Fruit fly (Drosophila melanogaster) whole organism, embryonic: Measurements from ENCODE around the gene CG12974.

Source experiments
- CG12155 ChIP-seq: fragments of 200-800 bp; sonication (Bioruptor generic); optimal IDR thresholded peaks from 3 replicates; lab custom pipeline; 2016; ENCODE audit warnings: missing biosample characterization, missing genetic modification characterization
- CG12219 ChIP-seq: fragments of 200-800 bp; sonication (Bioruptor generic); optimal IDR thresholded peaks from 3 replicates; lab custom pipeline; 2018; ENCODE audit warnings: missing biosample characterization, mild to moderate bottlenecking, missing genetic modification characterization
- CG13424 ChIP-seq: fragments of 200-800 bp; sonication (Bioruptor generic); optimal IDR thresholded peaks from 2 replicates; lab custom pipeline; 2019; ENCODE audit warnings: missing biosample characterization, mild to moderate bottlenecking, missing genetic modification characterization, moderate library complexity
- CG14441 ChIP-seq: fragments of 200-800 bp; sonication (Bioruptor generic); IDR thresholded peaks from 2 replicates; pipeline ENCODE4 v1.3.6; 2022; ENCODE audit warnings: missing biosample characterization, missing genetic modification characterization
- CG1529 ChIP-seq: fragments of 200-800 bp; sonication (Bioruptor generic); optimal IDR thresholded peaks from 3 replicates; lab custom pipeline; 2018; ENCODE audit warnings: missing biosample characterization, missing genetic modification characterization
- CG17328 ChIP-seq: fragments of 200-800 bp; sonication (Bioruptor generic); IDR thresholded peaks from 2 replicates; pipeline ENCODE4 v1.3.6; 2022; ENCODE audit warnings: missing biosample characterization, missing genetic modification characterization
- CG17359 ChIP-seq: fragments of 200-800 bp; sonication (Bioruptor generic); optimal IDR thresholded peaks from 3 replicates; lab custom pipeline; 2018; ENCODE audit warnings: missing biosample characterization, mild to moderate bottlenecking, missing genetic modification characterization, moderate library complexity
- CG2875 ChIP-seq: fragments of 200-800 bp; sonication (Bioruptor generic); optimal IDR thresholded peaks from 2 replicates; lab custom pipeline; 2017; ENCODE audit warnings: missing biosample characterization, mild to moderate bottlenecking, missing genetic modification characterization, missing genetic modification reagents
- CG2889 ChIP-seq: fragments of 200-800 bp; sonication (Bioruptor generic); IDR thresholded peaks from 3 replicates; pipeline ENCODE4 v1.3.6; 2022; ENCODE audit warnings: missing biosample characterization, missing genetic modification characterization
- CG31224 ChIP-seq: fragments of 200-800 bp; sonication (Bioruptor generic); IDR thresholded peaks from 2 replicates; pipeline ENCODE4 v1.3.6; 2022; ENCODE audit warnings: missing biosample characterization, missing genetic modification characterization
- CG33557 ChIP-seq: fragments of 200-800 bp; sonication (Bioruptor generic); optimal IDR thresholded peaks from 2 replicates; lab custom pipeline; 2019; ENCODE audit warnings: missing biosample characterization, mild to moderate bottlenecking, missing genetic modification characterization, moderate library complexity
- CG4730 ChIP-seq: fragments of 200-800 bp; sonication (Bioruptor generic); IDR thresholded peaks from 2 replicates; pipeline ENCODE4 v1.3.6; 2022; ENCODE audit warnings: missing biosample characterization, missing genetic modification characterization
- CG6765 ChIP-seq: fragments of 200-800 bp; sonication (Bioruptor generic); optimal IDR thresholded peaks from 3 replicates; lab custom pipeline; 2017; ENCODE audit warnings: missing biosample characterization, mild to moderate bottlenecking, missing genetic modification characterization
- CG7987 ChIP-seq: fragments of 200-800 bp; sonication (Bioruptor generic); optimal IDR thresholded peaks from 2 replicates; lab custom pipeline; 2018; ENCODE audit warnings: missing biosample characterization, mild to moderate bottlenecking, missing genetic modification characterization, moderate library complexity
- CG8290 ChIP-seq, 3 experiments: fragments of 200-800 bp; sonication (Bioruptor generic); optimal IDR thresholded peaks; 2 replicates each; lab custom pipeline; 2016 to 2019; ENCODE audit warnings: missing biosample characterization in 3 of 3, missing genetic modification characterization in 3 of 3, mild to moderate bottlenecking in 2 of 3, moderate library complexity in 1 of 3
- CG9215 ChIP-seq: fragments of 200-800 bp; sonication (Bioruptor generic); IDR thresholded peaks from 2 replicates; pipeline ENCODE4 v1.3.6; 2022; ENCODE audit warnings: missing biosample characterization, missing genetic modification characterization
- Drgx ChIP-seq: fragments of 200-800 bp; sonication (Bioruptor generic); IDR thresholded peaks from 2 replicates; pipeline ENCODE4 v1.3.6; 2022; ENCODE audit warnings: missing biosample characterization, missing genetic modification characterization
- ERR ChIP-seq: fragments of 200-800 bp; sonication (Bioruptor generic); optimal IDR thresholded peaks from 2 replicates; lab custom pipeline; 2016; ENCODE audit warnings: missing biosample characterization, missing genetic modification characterization
- Ets65A ChIP-seq: fragments of 200-800 bp; sonication (Bioruptor generic); peaks from one replicate; lab custom pipeline; 2016; ENCODE audit warnings: missing biosample characterization, missing genetic modification characterization
- Fer3 ChIP-seq: fragments of 200-800 bp; sonication (Bioruptor generic); optimal IDR thresholded peaks from 2 replicates; lab custom pipeline; 2018; ENCODE audit warnings: missing biosample characterization, mild to moderate bottlenecking, missing genetic modification characterization, moderate library complexity
- HLH54F ChIP-seq: fragments of 200-800 bp; sonication (Bioruptor generic); optimal IDR thresholded peaks from 3 replicates; lab custom pipeline; 2016; ENCODE audit warnings: missing biosample characterization, missing genetic modification characterization
- Hr39 ChIP-seq: fragments of >200 bp; optimal IDR thresholded peaks from 2 replicates; lab custom pipeline; 2017
- Jarid2 ChIP-seq: fragments of 200-800 bp; sonication (Bioruptor generic); optimal IDR thresholded peaks from 3 replicates; lab custom pipeline; 2017; ENCODE audit warnings: mild to moderate bottlenecking, missing biosample characterization, missing genetic modification reagents, missing genetic modification characterization
- Med ChIP-seq: fragments of 200-800 bp; sonication (Bioruptor generic); peaks from one replicate; lab custom pipeline; 2016; ENCODE audit warnings: missing biosample characterization, missing genetic modification characterization, mild to moderate bottlenecking, inconsistent platforms, moderate library complexity
- Meics ChIP-seq: fragments of 200-800 bp; sonication (Bioruptor generic); optimal IDR thresholded peaks from 2 replicates; lab custom pipeline; 2017; ENCODE audit warnings: missing biosample characterization, mild to moderate bottlenecking, missing genetic modification characterization
- NK7.1 ChIP-seq: fragments of 200-800 bp; sonication (Bioruptor generic); optimal IDR thresholded peaks from 3 replicates; lab custom pipeline; 2016; ENCODE audit warnings: missing biosample characterization, missing genetic modification characterization
- Nf-YA ChIP-seq: fragments of 200-800 bp; sonication (Bioruptor generic); IDR thresholded peaks from 2 replicates; pipeline ENCODE4 v1.3.6; 2022; ENCODE audit warnings: missing biosample characterization, missing genetic modification characterization
- Nf-YC ChIP-seq: fragments of 200-800 bp; optimal IDR thresholded peaks from 3 replicates; lab custom pipeline; 2019; ENCODE audit warnings: missing biosample characterization, mild to moderate bottlenecking, missing genetic modification characterization, moderate library complexity
- NfI ChIP-seq: fragments of 200-800 bp; sonication (Bioruptor generic); optimal IDR thresholded peaks from 3 replicates; lab custom pipeline; 2018; ENCODE audit warnings: missing biosample characterization, mild to moderate bottlenecking, missing genetic modification characterization, moderate library complexity
- Sin3A ChIP-seq: fragments of >200 bp; optimal IDR thresholded peaks from 2 replicates; lab custom pipeline; 2018
- ac ChIP-seq: fragments of 200-800 bp; sonication (Bioruptor generic); optimal IDR thresholded peaks from 3 replicates; lab custom pipeline; 2017; ENCODE audit warnings: missing biosample characterization, mild to moderate bottlenecking, missing genetic modification characterization
- bab2 ChIP-seq: fragments of 200-800 bp; sonication (Bioruptor generic); optimal IDR thresholded peaks from 2 replicates; lab custom pipeline; 2016; ENCODE audit warnings: missing biosample characterization, missing genetic modification characterization
- caup ChIP-seq: fragments of 200-800 bp; sonication (Bioruptor generic); optimal IDR thresholded peaks from 3 replicates; lab custom pipeline; 2017; ENCODE audit warnings: missing biosample characterization, mild to moderate bottlenecking, missing genetic modification characterization, moderate library complexity; ENCODE audit not compliant: severe bottlenecking
- crp ChIP-seq, 2 experiments: fragments of 200-800 bp; sonication (Bioruptor generic); optimal IDR thresholded peaks; 2 replicates in 1 of 2; 3 replicates in 1 of 2; lab custom pipeline; 2017; ENCODE audit warnings: missing biosample characterization in 2 of 2, missing genetic modification characterization in 2 of 2, mild to moderate bottlenecking in 1 of 2, moderate library complexity in 1 of 2
- dati ChIP-seq: fragments of 200-800 bp; sonication (Bioruptor generic); IDR thresholded peaks from 2 replicates; pipeline ENCODE4 v1.3.6; 2022; ENCODE audit warnings: missing biosample characterization, missing genetic modification characterization
- ems ChIP-seq: fragments of 200-800 bp; sonication (Bioruptor generic); optimal IDR thresholded peaks from 3 replicates; lab custom pipeline; 2016; ENCODE audit warnings: missing biosample characterization, missing genetic modification characterization
- eve ChIP-seq, 2 experiments: fragments of >200 bp; optimal IDR thresholded peaks; 2 replicates each; lab custom pipeline; 2017; ENCODE audit warnings: missing biosample characterization in 2 of 2, missing genetic modification characterization in 2 of 2
- gcm2 ChIP-seq: fragments of 200-800 bp; sonication (Bioruptor generic); optimal IDR thresholded peaks from 2 replicates; lab custom pipeline; 2016; ENCODE audit warnings: missing biosample characterization, missing genetic modification characterization
- jumu ChIP-seq: fragments of 200-800 bp; sonication (Bioruptor generic); optimal IDR thresholded peaks from 3 replicates; lab custom pipeline; 2016; ENCODE audit warnings: missing biosample characterization, missing genetic modification characterization
- knrl ChIP-seq: fragments of 200-800 bp; sonication (Bioruptor generic); IDR thresholded peaks from 3 replicates; pipeline ENCODE4 v1.3.6; 2022; ENCODE audit warnings: missing biosample characterization, missing genetic modification characterization; ENCODE audit not compliant: partially characterized antibody
- luna ChIP-seq: fragments of 200-800 bp; sonication (Bioruptor generic); optimal IDR thresholded peaks from 2 replicates; lab custom pipeline; 2016; ENCODE audit warnings: missing biosample characterization, missing genetic modification characterization
- oc ChIP-seq: fragments of 200-800 bp; sonication (Bioruptor generic); optimal IDR thresholded peaks from 2 replicates; lab custom pipeline; 2018; ENCODE audit warnings: missing biosample characterization, mild to moderate bottlenecking, missing genetic modification characterization, moderate library complexity
- pita ChIP-seq: fragments of 200-800 bp; sonication (Bioruptor generic); optimal IDR thresholded peaks from 2 replicates; lab custom pipeline; 2017; ENCODE audit warnings: missing biosample characterization, mild to moderate bottlenecking, missing genetic modification characterization
- pnt ChIP-seq: fragments of 200-800 bp; sonication (Bioruptor generic); optimal IDR thresholded peaks from 3 replicates; lab custom pipeline; 2016; ENCODE audit warnings: missing biosample characterization, missing genetic modification characterization
- run ChIP-seq: fragments of 200-800 bp; sonication (Bioruptor generic); optimal IDR thresholded peaks from 3 replicates; lab custom pipeline; 2018; ENCODE audit warnings: missing biosample characterization, mild to moderate bottlenecking, missing genetic modification characterization
- sens ChIP-seq: fragments of 200-800 bp; sonication (Bioruptor generic); peaks from one replicate; lab custom pipeline; 2016; ENCODE audit warnings: missing biosample characterization, missing genetic modification characterization
- sima ChIP-seq: fragments of 200-800 bp; sonication (Bioruptor generic); optimal IDR thresholded peaks from 2 replicates; lab custom pipeline; 2016; ENCODE audit warnings: missing biosample characterization, missing genetic modification characterization
- sob ChIP-seq: fragments of 200-800 bp; sonication (Bioruptor generic); IDR thresholded peaks from 2 replicates; pipeline ENCODE4 v1.3.6; 2022; ENCODE audit warnings: missing biosample characterization, missing genetic modification characterization
- vvl ChIP-seq: fragments of 200-800 bp; sonication (Bioruptor generic); IDR thresholded peaks from 2 replicates; pipeline ENCODE4 v1.3.6; 2022; ENCODE audit warnings: missing biosample characterization, missing genetic modification characterization

The CG12974 gene

dm6 chr3L:21276296-21277257, 9.2 kb downstream of the CG12974 start (continued):
- TF ChIP-seq Fer3 (tag; lab: Kevin White, UChicago): peak; percentile 44
- TF ChIP-seq Ets65A (GFP tag; lab: Kevin White, UChicago): peak; percentile 90
- TF ChIP-seq ERR (GFP tag; lab: Kevin White, UChicago): no peak
- TF ChIP-seq eve (GFP tag; optimal IDR thresholded peaks at IDR 0.05; lab: Kevin White, UChicago): peak in 1 of 2 experiments; percentile 92
- peak; percentile 96 for TF ChIP-seq sens (GFP tag; lab: Kevin White, UChicago)
- no peak for TF ChIP-seq CG17328
- TF ChIP-seq CG33557 (GFP tag; lab: Kevin White, UChicago): peak; percentile 56
- TF ChIP-seq caup (GFP tag; lab: Kevin White, UChicago): no peak
- TF ChIP-seq Hr39 (lab: Kevin White, UChicago): no peak
- TF ChIP-seq ac (GFP tag; lab: Kevin White, UChicago): peak; percentile 51
- peak; percentile 30; the same call in 1 of the 2 replicates for TF ChIP-seq CG31224
- peak; percentile 63 for TF ChIP-seq CG13424
- no peak for TF ChIP-seq dati (GFP tag; lab: Robert Waterston, UW)
- no peak for TF ChIP-seq Nf-YA (GFP tag; lab: Robert Waterston, UW)
- peak; percentile 12 for TF ChIP-seq CG7987
- peak; percentile 62 for TF ChIP-seq Meics (GFP tag; lab: Kevin White, UChicago)
- TF ChIP-seq vvl: peak; percentile 7; the same call in 1 of the 2 replicates
- peak; percentile 48 for TF ChIP-seq CG17359
- no peak for TF ChIP-seq pita (GFP tag; lab: Kevin White, UChicago)
- TF ChIP-seq sob: no peak
- peak in 1 of 2 experiments; percentile 36 for TF ChIP-seq crp (GFP tag; optimal IDR thresholded peaks at IDR 0.05; lab: Kevin White, UChicago)
- TF ChIP-seq CG2889: no peak
- TF ChIP-seq gcm2 (GFP tag; lab: Kevin White, UChicago): peak; percentile 19
- TF ChIP-seq oc: peak; percentile 0
- peak; percentile 53 for TF ChIP-seq CG9215 (GFP tag; lab: Robert Waterston, UW)
- TF ChIP-seq pnt: peak; percentile 68
- peak; percentile 40 for TF ChIP-seq ems (GFP tag; lab: Kevin White, UChicago)
- peak; percentile 42 for TF ChIP-seq jumu
- TF ChIP-seq CG12219 (GFP tag; lab: Kevin White, UChicago): peak; percentile 24
- no peak for TF ChIP-seq run (tag; lab: Kevin White, UChicago)
- TF ChIP-seq Nf-YC: peak; percentile 36
- TF ChIP-seq Drgx (GFP tag; lab: Robert Waterston, UW): no peak
- TF ChIP-seq NK7.1 (GFP tag; lab: Kevin White, UChicago): no peak
- no peak for TF ChIP-seq luna
- TF ChIP-seq NfI (GFP tag; lab: Kevin White, UChicago): peak; percentile 30
- no peak for TF ChIP-seq Sin3A (lab: Kevin White, UChicago)
- peak; percentile 50; the same call in 1 of the 2 replicates for TF ChIP-seq CG14441
- TF ChIP-seq Jarid2 (GFP tag; lab: Kevin White, UChicago): peak; percentile 4
- no peak for TF ChIP-seq CG6765
- TF ChIP-seq CG2875 (GFP tag; lab: Kevin White, UChicago): no peak
- TF ChIP-seq HLH54F (GFP tag; lab: Kevin White, UChicago): peak; percentile 51
- peak; percentile 43 for TF ChIP-seq bab2 (GFP tag; lab: Kevin White, UChicago)
- peak; percentile 52 for TF ChIP-seq CG1529 (GFP tag; lab: Kevin White, UChicago)
- peak; percentile 69 for TF ChIP-seq Med (GFP tag; lab: Kevin White, UChicago)
- peak; percentile 25 for TF ChIP-seq sima (GFP tag; lab: Kevin White, UChicago)
- TF ChIP-seq CG8290 (GFP tag; optimal IDR thresholded peaks at IDR 0.05; lab: Kevin White, UChicago): peak; percentile 18
- peak in 1 of 2 experiments; percentile 12 for TF ChIP-seq CG8290 (tag; optimal IDR thresholded peaks at IDR 0.05; lab: Kevin White, UChicago)
- TF ChIP-seq CG12155 (GFP tag; lab: Kevin White, UChicago): no peak
- no peak for TF ChIP-seq CG4730 (GFP tag; lab: Robert Waterston, UW)
- no peak; the same call in 2 of the 3 replicates for TF ChIP-seq knrl (GFP tag; lab: Robert Waterston, UW)
